Worm (Caenorhabditis elegans) whole organism, late embryonic: ENCODE measurements around the gene Y56A3A.28.

ENCODE experiments used
- dve-1 ChIP-seq: sonication (generic microtip); optimal IDR thresholded peaks from 2 replicates; lab custom pipeline; 2017; ENCODE audit warnings: antibody characterized with exemption, mild to moderate bottlenecking, missing genetic modification characterization, missing compliant biosample characterization
- hlh-8 ChIP-seq: sonication (generic microtip); optimal IDR thresholded peaks from 2 replicates; lab custom pipeline; 2016; ENCODE audit warnings: missing genotype, missing genetic modification characterization, missing compliant biosample characterization
- nhr-232 ChIP-seq: sonication (generic microtip); optimal IDR thresholded peaks from 2 replicates; lab custom pipeline; 2016; ENCODE audit warnings: missing genetic modification characterization, missing compliant biosample characterization

DNA sequence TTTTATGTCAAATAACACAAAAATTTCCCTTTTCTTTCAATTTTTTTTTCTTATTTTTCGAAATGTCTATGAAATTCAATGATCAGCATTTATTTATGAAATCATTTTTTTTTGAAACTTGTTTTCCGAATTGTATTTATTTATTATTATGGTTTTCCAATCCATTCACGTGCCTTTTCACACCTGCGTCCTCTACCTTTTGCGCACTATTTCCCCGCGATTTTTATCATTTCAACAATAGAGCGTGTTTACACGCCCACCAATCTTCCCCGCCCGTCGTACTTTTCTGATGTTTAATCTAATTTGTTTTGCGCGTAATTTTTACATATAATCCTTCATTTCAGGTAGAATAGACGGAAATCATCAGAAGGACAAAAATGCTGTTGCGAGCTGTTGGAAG lies 18.6 kb upstream of the Y56A3A.28 start, which contains the start of gene wah-1:
- TF ChIP-seq hlh-8 (tag; lab: Kevin White, UChicago) (no peak), dve-1 (tag; lab: Kevin White, UChicago) (no peak), nhr-232 (tag; lab: Kevin White, UChicago) (no peak)
